Worm (Caenorhabditis elegans): Measurements from ENCODE around the gene kin-21.

DNA sequence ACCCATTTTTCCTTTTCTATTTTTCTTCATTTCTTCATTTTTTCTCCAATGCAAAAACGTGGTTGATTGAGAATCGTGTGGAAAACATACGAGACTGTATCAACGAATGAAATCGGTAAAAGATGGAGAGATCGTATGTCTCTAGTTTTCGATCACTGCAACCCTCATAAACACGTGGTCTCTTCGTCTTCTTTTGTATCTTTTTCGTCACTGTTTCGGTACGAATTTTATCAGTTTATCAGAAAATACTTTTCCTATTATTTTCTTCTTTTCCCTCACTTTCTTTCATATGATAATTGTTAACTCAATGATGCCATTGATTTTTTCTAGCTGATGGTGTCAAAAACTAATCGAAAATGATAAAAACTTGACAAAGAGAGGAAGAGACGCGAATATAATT, 43.0 kb downstream of the kin-21 start:
- no peak for TF ChIP-seq ztf-11 (tag; optimal IDR thresholded peaks at IDR 0.05)
- TF ChIP-seq ceh-82 (tag; optimal IDR thresholded peaks at IDR 0.05), result no peak
- peak; percentile 50 for TF ChIP-seq pqm-1 (tag; optimal IDR thresholded peaks at IDR 0.05)
- TF ChIP-seq egl-5 (tag; optimal IDR thresholded peaks at IDR 0.05), result no peak
- TF ChIP-seq nhr-76 (tag; optimal IDR thresholded peaks at IDR 0.05), result peak; percentile 17
- no peak for TF ChIP-seq ama-1 (optimal IDR thresholded peaks at IDR 0.05)
- TF ChIP-seq fos-1 (tag; optimal IDR thresholded peaks at IDR 0.05), result no peak
- no peak for TF ChIP-seq ztf-4 (tag; optimal IDR thresholded peaks at IDR 0.05)
- TF ChIP-seq egl-27 (tag; optimal IDR thresholded peaks at IDR 0.05), result no peak

All from whole organism, L3 larva.